Worm (Caenorhabditis elegans): ENCODE results near the gene rpb-4.

DNA sequence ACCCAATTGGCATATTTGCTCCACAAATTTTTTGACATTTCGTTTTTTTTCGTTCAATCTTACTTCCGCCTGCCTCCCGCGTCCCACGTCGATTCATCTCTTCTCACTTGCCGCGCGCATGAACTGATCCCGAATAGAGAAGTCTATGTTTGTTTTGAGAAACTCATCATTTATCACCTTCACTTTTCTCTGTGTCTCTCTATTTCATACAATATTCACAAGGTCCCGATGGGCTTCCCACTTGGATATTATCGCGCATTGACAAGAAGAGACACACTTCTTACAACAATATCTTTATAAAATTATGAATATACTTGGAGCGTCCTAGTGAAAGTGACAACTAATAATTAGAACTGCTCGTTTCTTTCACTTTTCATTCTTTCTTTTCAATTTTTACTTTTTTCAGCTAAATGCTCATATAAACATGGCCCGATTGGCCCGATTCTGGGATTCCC lies 15.8 kb upstream of the rpb-4 start, which contains the start of gene insc-1:
- TF ChIP-seq flt-1 (GFP tag; IDR thresholded peaks at IDR 0.05) = no peak
- no peak for TF ChIP-seq med-1 (GFP tag; optimal IDR thresholded peaks at IDR 0.05; ENCODE audit: insufficient read depth)
- TF ChIP-seq ztf-29 (GFP tag; IDR thresholded peaks at IDR 0.05) = no peak
- no peak for TF ChIP-seq cog-1 (tag; optimal IDR thresholded peaks at IDR 0.05)
- no peak for TF ChIP-seq klf-2 (GFP tag; conservative IDR thresholded peaks at IDR 0.05)
- TF ChIP-seq ztf-23 (GFP tag; IDR thresholded peaks at IDR 0.05) = no peak

Measured in whole organism, midembryonic.